Fruit fly (Drosophila melanogaster): Measurements from ENCODE around the gene CG7168.

The CG7168 gene

DNA sequence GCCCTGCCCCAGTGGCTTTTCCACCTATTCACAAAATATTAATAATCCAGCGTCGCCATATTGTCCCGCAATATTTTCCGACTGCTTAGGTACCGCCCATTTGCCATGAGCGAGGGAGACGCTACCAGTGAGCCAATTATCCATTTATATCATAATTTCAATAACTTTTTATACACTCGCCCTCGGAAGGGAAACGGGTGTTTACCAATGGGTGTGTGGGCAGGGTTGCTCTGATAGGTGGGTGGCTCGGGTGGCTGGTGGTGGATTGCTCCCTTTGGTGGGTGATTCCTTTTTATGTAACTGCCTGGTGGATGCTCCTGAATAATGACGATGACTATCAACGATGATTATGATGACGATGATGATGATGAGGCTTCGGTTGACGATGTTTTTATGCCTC lies 40.8 kb upstream of the CG7168 start:
- TF ChIP-seq CG9948 (tag; optimal IDR thresholded peaks at IDR 0.05) = no peak
- TF ChIP-seq EcR (GFP tag; optimal IDR thresholded peaks at IDR 0.05) = no peak
- no peak for TF ChIP-seq rn (GFP tag; IDR thresholded peaks at IDR 0.05)
- TF ChIP-seq D1 (tag; optimal IDR thresholded peaks at IDR 0.05) = no peak
- no peak for TF ChIP-seq CG12605 (GFP tag; IDR thresholded peaks at IDR 0.05)
- TF ChIP-seq gl (tag; optimal IDR thresholded peaks at IDR 0.05) = no peak
- TF ChIP-seq CG32121 (GFP tag; IDR thresholded peaks at IDR 0.05) = no peak
- TF ChIP-seq Snoo (tag; optimal IDR thresholded peaks at IDR 0.05) = no peak
- no peak for TF ChIP-seq CG8159 (tag; optimal IDR thresholded peaks at IDR 0.05)
- TF ChIP-seq CG13204 (GFP tag; optimal IDR thresholded peaks at IDR 0.05) = no peak
- no peak for TF ChIP-seq CG14655 (GFP tag; optimal IDR thresholded peaks at IDR 0.05)
- TF ChIP-seq Pif1A (GFP tag; optimal IDR thresholded peaks at IDR 0.05) = no peak

DNA sequence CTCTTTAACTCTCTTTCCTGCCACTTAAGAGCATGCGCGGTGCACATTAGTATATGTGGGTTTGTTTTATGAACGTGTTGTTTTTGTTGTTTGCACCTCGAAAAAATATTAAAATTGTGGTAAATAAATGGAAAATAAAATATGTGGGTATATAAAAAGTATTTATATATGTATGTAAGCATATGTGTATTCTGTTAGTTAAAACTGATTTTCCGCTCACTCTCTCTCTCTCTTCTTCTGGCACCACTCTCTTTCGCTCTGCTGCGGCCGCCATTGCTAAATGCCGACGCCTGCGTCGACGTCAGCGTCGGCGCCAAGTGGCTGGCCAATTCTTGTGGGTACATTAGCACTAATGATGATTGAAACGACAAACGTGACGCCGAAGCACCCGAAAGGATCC lies 39.4 kb upstream of the CG7168 start:
- TF ChIP-seq CG34367 (tag; optimal IDR thresholded peaks at IDR 0.05) (no peak), Ets98B (GFP tag; IDR thresholded peaks at IDR 0.05) (no peak), EcR (GFP tag; optimal IDR thresholded peaks at IDR 0.05) (no peak), gl (tag; optimal IDR thresholded peaks at IDR 0.05) (no peak), rn (GFP tag; IDR thresholded peaks at IDR 0.05) (no peak), CG10348 (GFP tag; IDR thresholded peaks at IDR 0.05) (no peak)

DNA sequence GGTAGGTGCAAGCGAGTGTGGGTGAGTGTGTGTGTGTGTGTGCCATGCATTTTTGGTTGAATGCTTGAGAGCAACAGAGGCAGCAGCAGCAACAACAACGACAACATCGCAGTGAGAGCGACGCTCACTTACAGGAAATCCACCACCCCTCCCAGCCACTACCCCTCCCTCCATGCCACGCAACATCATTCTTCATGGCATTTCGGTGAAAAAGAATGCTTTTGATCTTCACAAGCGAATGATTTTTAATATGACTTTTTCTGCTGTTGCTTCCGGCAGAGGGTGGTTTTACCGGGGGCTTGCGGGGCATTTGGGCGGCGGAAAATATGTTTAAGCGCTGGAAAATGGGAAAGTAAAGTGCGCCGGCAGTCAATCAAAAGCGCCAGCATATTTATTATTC lies 35.7 kb upstream of the CG7168 start:
- TF ChIP-seq gl (tag; optimal IDR thresholded peaks at IDR 0.05) (no peak), CG13204 (GFP tag; optimal IDR thresholded peaks at IDR 0.05) (no peak), Ets98B (GFP tag; IDR thresholded peaks at IDR 0.05) (no peak), CG9948 (tag; optimal IDR thresholded peaks at IDR 0.05) (no peak), CG12605 (GFP tag; IDR thresholded peaks at IDR 0.05) (no peak), Pif1A (GFP tag; optimal IDR thresholded peaks at IDR 0.05) (no peak), CG8301 (tag; optimal IDR thresholded peaks at IDR 0.05) (no peak), CG14655 (GFP tag; optimal IDR thresholded peaks at IDR 0.05) (no peak), CG8159 (tag; optimal IDR thresholded peaks at IDR 0.05) (no peak), D1 (tag; optimal IDR thresholded peaks at IDR 0.05) (no peak), CG34367 (tag; optimal IDR thresholded peaks at IDR 0.05) (no peak), rn (GFP tag; IDR thresholded peaks at IDR 0.05) (no peak), Snoo (tag; optimal IDR thresholded peaks at IDR 0.05) (no peak)

DNA sequence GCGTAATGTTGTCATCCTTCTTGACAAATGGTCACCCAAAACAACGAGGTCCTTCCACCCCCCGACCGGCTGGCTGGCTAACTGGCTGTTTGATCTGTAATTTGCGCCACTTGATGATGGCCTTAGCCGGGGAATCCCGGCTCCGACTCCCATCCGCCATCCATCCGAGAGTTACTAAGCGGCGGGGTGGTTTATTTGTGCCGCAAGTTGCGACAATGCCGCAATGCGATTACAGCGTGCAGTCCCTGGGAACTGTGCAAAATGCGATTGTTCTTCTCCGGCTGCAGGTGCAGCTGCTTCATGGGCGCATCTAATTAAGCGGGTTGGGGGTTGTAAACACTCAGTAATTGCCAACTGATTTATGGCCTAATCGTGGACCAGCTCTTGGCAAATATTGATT lies 34.1 kb upstream of the CG7168 start:
- TF ChIP-seq CG9948 (tag; optimal IDR thresholded peaks at IDR 0.05) = no peak
- no peak for TF ChIP-seq gl (tag; optimal IDR thresholded peaks at IDR 0.05)
- no peak for TF ChIP-seq Ets98B (GFP tag; IDR thresholded peaks at IDR 0.05)
- no peak for TF ChIP-seq CG8159 (tag; optimal IDR thresholded peaks at IDR 0.05)
- TF ChIP-seq D1 (tag; optimal IDR thresholded peaks at IDR 0.05) = no peak
- no peak for TF ChIP-seq Pif1B (GFP tag; optimal IDR thresholded peaks at IDR 0.05)
- no peak for TF ChIP-seq CG12605 (GFP tag; IDR thresholded peaks at IDR 0.05)
- no peak for TF ChIP-seq CG34367 (tag; optimal IDR thresholded peaks at IDR 0.05)
- TF ChIP-seq CG32121 (GFP tag; IDR thresholded peaks at IDR 0.05) = no peak
- no peak for TF ChIP-seq CG13204 (GFP tag; optimal IDR thresholded peaks at IDR 0.05)
- TF ChIP-seq CG15710 (tag; optimal IDR thresholded peaks at IDR 0.05) = no peak
- no peak for TF ChIP-seq CG17806 (tag; optimal IDR thresholded peaks at IDR 0.05)
- TF ChIP-seq Snoo (tag; optimal IDR thresholded peaks at IDR 0.05) = no peak
- TF ChIP-seq CG14655 (GFP tag; optimal IDR thresholded peaks at IDR 0.05) = no peak
- no peak for TF ChIP-seq CG8301 (tag; optimal IDR thresholded peaks at IDR 0.05)
- TF ChIP-seq rn (GFP tag; IDR thresholded peaks at IDR 0.05) = no peak
- TF ChIP-seq fd96Ca (GFP tag; IDR thresholded peaks at IDR 0.05) = no peak

DNA sequence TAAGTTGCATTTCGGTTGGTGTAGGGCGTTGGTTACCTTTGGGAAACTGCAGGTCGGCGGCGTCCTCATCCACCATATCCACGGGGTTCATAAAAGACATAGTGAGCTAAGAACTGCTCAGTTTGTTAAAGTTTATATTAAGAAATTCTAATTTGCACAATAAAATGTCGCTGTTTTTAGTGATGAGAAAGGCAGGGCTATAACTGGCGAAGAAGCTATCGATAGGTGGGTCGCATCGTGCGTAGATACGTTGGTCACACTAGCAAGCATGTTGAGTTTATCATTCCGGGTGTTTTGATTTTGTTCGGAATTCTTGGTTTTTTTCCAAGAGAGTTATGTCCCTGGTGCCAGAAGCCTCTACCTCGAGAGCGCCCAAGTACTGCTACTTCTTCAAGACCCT lies 29.4 kb upstream of the CG7168 start, which contains the start of the genes Ada2a, Polr2D, Tgs1 and moi:
Gene Ada2a (minus strand): TSS at position 207 of the 400 bp plus-strand sequence.
Gene Polr2D (minus strand): TSS at position 207 of the 400 bp plus-strand sequence.
Gene Tgs1 (plus strand): TSS at position 250 of the 400 bp plus-strand sequence.
Gene moi (plus strand): TSS at position 250 of the 400 bp plus-strand sequence.
- TF ChIP-seq EcR (GFP tag; optimal IDR thresholded peaks at IDR 0.05) (no peak), Snoo (tag; optimal IDR thresholded peaks at IDR 0.05) (no peak), D1 (tag; optimal IDR thresholded peaks at IDR 0.05) (no peak), CG8301 (tag; optimal IDR thresholded peaks at IDR 0.05) (no peak), CG17806 (tag; optimal IDR thresholded peaks at IDR 0.05) (no peak), CG32121 (GFP tag; IDR thresholded peaks at IDR 0.05) (no peak)

DNA sequence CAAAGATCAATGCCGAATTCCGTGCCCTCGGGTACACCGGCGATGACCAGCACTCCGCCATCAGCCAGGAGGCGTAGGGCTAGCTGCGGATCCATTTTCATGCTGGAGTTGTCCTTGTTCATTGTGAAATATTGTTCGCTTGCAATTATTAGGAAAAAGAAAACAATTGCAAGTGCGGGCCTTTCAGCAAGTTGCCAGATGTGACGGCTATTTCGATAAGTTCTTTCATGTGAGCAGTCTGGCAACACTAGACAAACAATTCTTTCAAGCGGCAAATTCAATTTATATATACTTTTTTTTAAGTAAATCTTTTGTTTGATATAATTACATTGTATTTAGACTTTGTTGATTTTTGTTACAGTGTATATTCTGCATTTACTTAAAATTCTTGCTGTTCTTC lies 26.7 kb upstream of the CG7168 start, which contains the start of gene CG12320:
Gene CG12320 (minus strand): TSS at position 157 of the 400 bp plus-strand sequence.
- no peak for TF ChIP-seq CG8159 (tag; optimal IDR thresholded peaks at IDR 0.05)
- no peak for TF ChIP-seq CG8301 (tag; optimal IDR thresholded peaks at IDR 0.05)

DNA sequence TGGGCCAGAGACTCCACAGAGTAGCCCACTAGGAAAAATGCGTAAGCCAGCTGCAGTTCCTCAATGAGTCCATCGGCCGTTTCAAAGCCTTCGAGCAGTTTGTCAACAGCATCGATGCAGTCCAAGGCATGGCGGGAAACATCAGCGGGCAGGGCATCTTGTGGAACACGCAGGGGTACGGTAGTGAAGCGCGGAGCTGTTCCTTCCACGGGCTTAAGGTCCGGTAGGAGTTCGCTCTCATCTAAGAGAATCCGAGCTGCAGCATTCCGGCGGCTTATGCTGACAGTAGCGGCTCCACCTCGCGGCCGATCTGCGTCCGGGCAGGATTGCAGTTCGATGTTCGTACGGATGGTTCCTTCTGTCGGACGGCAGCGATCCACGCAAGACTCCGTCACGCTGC lies 26.0 kb upstream of the CG7168 start:
- TF ChIP-seq Pif1B (GFP tag; optimal IDR thresholded peaks at IDR 0.05) (no peak), Ets98B (GFP tag; IDR thresholded peaks at IDR 0.05) (no peak), CG32121 (GFP tag; IDR thresholded peaks at IDR 0.05) (no peak), Pif1A (GFP tag; optimal IDR thresholded peaks at IDR 0.05) (no peak), CG8159 (tag; optimal IDR thresholded peaks at IDR 0.05) (no peak)

DNA sequence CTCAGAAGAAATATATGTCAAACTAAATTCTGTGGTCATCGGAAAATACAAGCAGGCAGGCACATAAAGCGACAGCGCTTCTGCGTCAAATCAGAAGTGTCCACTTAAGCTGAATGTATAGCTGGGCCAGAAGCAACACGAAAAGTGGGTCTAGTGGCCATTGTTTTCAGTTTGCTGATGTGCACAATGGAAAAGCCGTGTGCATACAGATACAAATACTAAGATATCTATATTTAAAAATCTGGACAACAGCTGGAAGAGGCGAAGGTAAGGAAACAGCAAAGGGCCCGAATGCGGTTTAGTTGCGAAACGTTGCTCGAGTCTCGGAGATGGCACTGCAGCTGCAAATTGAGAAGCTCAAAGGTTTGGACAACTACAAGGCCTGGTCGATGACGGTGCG lies 24.9 kb upstream of the CG7168 start, which contains the start of gene CG18598:
Gene CG18598 (plus strand): TSS at position 301 of the 400 bp plus-strand sequence.
- TF ChIP-seq CG8159 (tag; optimal IDR thresholded peaks at IDR 0.05) (no peak), EcR (GFP tag; optimal IDR thresholded peaks at IDR 0.05) (no peak), gl (tag; optimal IDR thresholded peaks at IDR 0.05) (no peak), Ets98B (GFP tag; IDR thresholded peaks at IDR 0.05) (no peak), Snoo (tag; optimal IDR thresholded peaks at IDR 0.05) (no peak), CG9948 (tag; optimal IDR thresholded peaks at IDR 0.05) (no peak), Pif1B (GFP tag; optimal IDR thresholded peaks at IDR 0.05) (no peak), CG4496 (GFP tag; IDR thresholded peaks at IDR 0.05) (no peak), Pif1A (GFP tag; optimal IDR thresholded peaks at IDR 0.05) (no peak), CG12605 (GFP tag; IDR thresholded peaks at IDR 0.05) (no peak), CG13204 (GFP tag; optimal IDR thresholded peaks at IDR 0.05) (no peak), CG32121 (GFP tag; IDR thresholded peaks at IDR 0.05) (no peak), CG14655 (GFP tag; optimal IDR thresholded peaks at IDR 0.05) (no peak), CG17806 (tag; optimal IDR thresholded peaks at IDR 0.05) (no peak), D1 (tag; optimal IDR thresholded peaks at IDR 0.05) (no peak), CG34367 (tag; optimal IDR thresholded peaks at IDR 0.05) (no peak), CG8301 (tag; optimal IDR thresholded peaks at IDR 0.05) (no peak), fd96Ca (GFP tag; IDR thresholded peaks at IDR 0.05) (no peak)
